Fruit fly (Drosophila melanogaster): Measurements from ENCODE around the gene fu.

DNA sequence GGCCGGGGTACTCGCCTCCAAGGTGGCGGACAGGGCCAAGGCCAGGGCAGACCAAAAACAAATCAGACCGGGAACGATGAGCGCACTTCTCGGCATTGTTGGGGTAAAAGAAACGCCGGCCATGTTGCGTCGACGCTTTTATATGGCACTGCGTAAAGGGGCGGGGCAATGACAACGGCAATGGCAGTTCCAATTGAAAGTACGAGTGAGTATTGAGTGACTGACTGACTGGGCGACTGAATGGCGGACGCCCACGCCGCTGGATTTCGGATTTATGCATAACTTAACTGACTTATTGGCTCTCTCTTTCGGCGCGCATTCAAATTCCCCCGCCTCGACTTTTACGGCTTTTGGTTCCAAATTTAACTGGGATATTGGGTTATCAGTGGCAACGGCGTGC is 4.5 kb downstream of the fu start, which contains the start of gene CG6696:
- TF ChIP-seq ase (GFP tag; IDR thresholded peaks at IDR 0.05) (no peak), vfl (GFP tag; optimal IDR thresholded peaks at IDR 0.05) (no peak), Sin3A (optimal IDR thresholded peaks at IDR 0.05) (no peak), Tbp (GFP tag; optimal IDR thresholded peaks at IDR 0.05) (no peak), pho (GFP tag; optimal IDR thresholded peaks at IDR 0.05) (no peak), bowl (GFP tag; IDR thresholded peaks at IDR 0.05) (no peak), psq (GFP tag; optimal IDR thresholded peaks at IDR 0.05) (no peak), CG15073 (GFP tag; optimal IDR thresholded peaks at IDR 0.05) (no peak), CTCF (GFP tag; optimal IDR thresholded peaks at IDR 0.05) (no peak), nau (GFP tag; optimal IDR thresholded peaks at IDR 0.05) (no peak), Ssrp (tag; optimal IDR thresholded peaks at IDR 0.05) (no peak)
